Worm (Caenorhabditis elegans): ENCODE results near the gene gly-10.

Gene gly-10

ce11 chrIV:13778710-13779109, at the start of gene gly-10:
Gene gly-10 (plus strand): TSS chrIV:13779096.
- TF ChIP-seq ref-1 (GFP tag; conservative IDR thresholded peaks at IDR 0.05) (no peak), med-1 (GFP tag; optimal IDR thresholded peaks at IDR 0.05; ENCODE audit: insufficient read depth) (no peak), ztf-23 (GFP tag; IDR thresholded peaks at IDR 0.05) (no peak), flt-1 (GFP tag; IDR thresholded peaks at IDR 0.05) (no peak), tab-1 (GFP tag; IDR thresholded peaks at IDR 0.05) (no peak)

ce11 chrIV:13742244-13742643, 36.7 kb upstream of the gly-10 start, which contains the start of gene C47A4.3:
Gene C47A4.3 (minus strand): TSS chrIV:13742344.
- TF ChIP-seq med-1 (GFP tag; optimal IDR thresholded peaks at IDR 0.05; ENCODE audit: insufficient read depth) (no peak), cog-1 (tag; optimal IDR thresholded peaks at IDR 0.05) (no peak), tab-1 (GFP tag; IDR thresholded peaks at IDR 0.05) (no peak), klf-2 (GFP tag; conservative IDR thresholded peaks at IDR 0.05) (no peak), ztf-29 (GFP tag; IDR thresholded peaks at IDR 0.05) (no peak), flt-1 (GFP tag; IDR thresholded peaks at IDR 0.05) (no peak)

ce11 chrIV:13745409-13745808, 33.5 kb upstream of the gly-10 start, which contains the start of gene C47A4.5:
Gene C47A4.5 (plus strand): TSS chrIV:13745709.
- TF ChIP-seq ztf-23 (GFP tag; IDR thresholded peaks at IDR 0.05) (no peak), med-1 (GFP tag; optimal IDR thresholded peaks at IDR 0.05; ENCODE audit: insufficient read depth) (no peak), ztf-29 (GFP tag; IDR thresholded peaks at IDR 0.05) (no peak), ref-1 (GFP tag; conservative IDR thresholded peaks at IDR 0.05) (no peak), klf-2 (GFP tag; conservative IDR thresholded peaks at IDR 0.05) (no peak), T22C8.4 (GFP tag; IDR thresholded peaks at IDR 0.05) (no peak), flt-1 (GFP tag; IDR thresholded peaks at IDR 0.05) (no peak), cog-1 (tag; optimal IDR thresholded peaks at IDR 0.05) (no peak), tab-1 (GFP tag; IDR thresholded peaks at IDR 0.05) (no peak)

ce11 chrIV:13748798-13749197, 30.1 kb upstream of the gly-10 start:
- TF ChIP-seq klf-2 (GFP tag; conservative IDR thresholded peaks at IDR 0.05) = no peak
- no peak for TF ChIP-seq T22C8.4 (GFP tag; IDR thresholded peaks at IDR 0.05)
- no peak for TF ChIP-seq ztf-29 (GFP tag; IDR thresholded peaks at IDR 0.05)
- no peak for TF ChIP-seq cog-1 (tag; optimal IDR thresholded peaks at IDR 0.05)
- no peak for TF ChIP-seq med-1 (GFP tag; optimal IDR thresholded peaks at IDR 0.05; ENCODE audit: insufficient read depth)
- no peak for TF ChIP-seq ztf-23 (GFP tag; IDR thresholded peaks at IDR 0.05)
- TF ChIP-seq tab-1 (GFP tag; IDR thresholded peaks at IDR 0.05) = no peak
- TF ChIP-seq ref-1 (GFP tag; conservative IDR thresholded peaks at IDR 0.05) = no peak
- no peak for TF ChIP-seq flt-1 (GFP tag; IDR thresholded peaks at IDR 0.05)

- TF ChIP-seq tab-1 (GFP tag; IDR thresholded peaks at IDR 0.05) (no peak), ref-1 (GFP tag; conservative IDR thresholded peaks at IDR 0.05) (no peak), T22C8.4 (GFP tag; IDR thresholded peaks at IDR 0.05) (no peak), cog-1 (tag; optimal IDR thresholded peaks at IDR 0.05) (no peak), ztf-23 (GFP tag; IDR thresholded peaks at IDR 0.05) (no peak), med-1 (GFP tag; optimal IDR thresholded peaks at IDR 0.05; ENCODE audit: insufficient read depth) (no peak), klf-2 (GFP tag; conservative IDR thresholded peaks at IDR 0.05) (no peak), ztf-29 (GFP tag; IDR thresholded peaks at IDR 0.05) (no peak), flt-1 (GFP tag; IDR thresholded peaks at IDR 0.05) (no peak)
Measured at ce11 chrIV:13750033-13750432, 28.9 kb upstream of the gly-10 start, which contains the start of gene sorb-1. Gene sorb-1 (plus strand): TSS chrIV:13750333.

- TF ChIP-seq flt-1 (GFP tag; IDR thresholded peaks at IDR 0.05) (no peak), tab-1 (GFP tag; IDR thresholded peaks at IDR 0.05) (no peak), ztf-29 (GFP tag; IDR thresholded peaks at IDR 0.05) (no peak), klf-2 (GFP tag; conservative IDR thresholded peaks at IDR 0.05) (no peak), ref-1 (GFP tag; conservative IDR thresholded peaks at IDR 0.05) (no peak), cog-1 (tag; optimal IDR thresholded peaks at IDR 0.05) (no peak), ztf-23 (GFP tag; IDR thresholded peaks at IDR 0.05) (no peak)
Measured at ce11 chrIV:13755619-13756018, 23.3 kb upstream of the gly-10 start.

- TF ChIP-seq klf-2 (GFP tag; conservative IDR thresholded peaks at IDR 0.05) (no peak), flt-1 (GFP tag; IDR thresholded peaks at IDR 0.05) (no peak), cog-1 (tag; optimal IDR thresholded peaks at IDR 0.05) (no peak), T22C8.4 (GFP tag; IDR thresholded peaks at IDR 0.05) (no peak), ref-1 (GFP tag; conservative IDR thresholded peaks at IDR 0.05) (no peak), med-1 (GFP tag; optimal IDR thresholded peaks at IDR 0.05; ENCODE audit: insufficient read depth) (no peak), tab-1 (GFP tag; IDR thresholded peaks at IDR 0.05) (no peak), ztf-23 (GFP tag; IDR thresholded peaks at IDR 0.05) (no peak), ztf-29 (GFP tag; IDR thresholded peaks at IDR 0.05) (no peak)
Measured at ce11 chrIV:13763449-13763848, 15.4 kb upstream of the gly-10 start.

- TF ChIP-seq T22C8.4 (GFP tag; IDR thresholded peaks at IDR 0.05) (no peak), med-1 (GFP tag; optimal IDR thresholded peaks at IDR 0.05; ENCODE audit: insufficient read depth) (no peak), ztf-29 (GFP tag; IDR thresholded peaks at IDR 0.05) (no peak), flt-1 (GFP tag; IDR thresholded peaks at IDR 0.05) (no peak), ref-1 (GFP tag; conservative IDR thresholded peaks at IDR 0.05) (no peak), cog-1 (tag; optimal IDR thresholded peaks at IDR 0.05) (no peak), klf-2 (GFP tag; conservative IDR thresholded peaks at IDR 0.05) (no peak), tab-1 (GFP tag; IDR thresholded peaks at IDR 0.05) (no peak)
Measured at ce11 chrIV:13764708-13765107, 14.2 kb upstream of the gly-10 start.

- no peak for TF ChIP-seq ztf-23 (GFP tag; IDR thresholded peaks at IDR 0.05)
- no peak for TF ChIP-seq ref-1 (GFP tag; conservative IDR thresholded peaks at IDR 0.05)
- TF ChIP-seq med-1 (GFP tag; optimal IDR thresholded peaks at IDR 0.05; ENCODE audit: insufficient read depth) = no peak
- TF ChIP-seq T22C8.4 (GFP tag; IDR thresholded peaks at IDR 0.05) = no peak
- no peak for TF ChIP-seq flt-1 (GFP tag; IDR thresholded peaks at IDR 0.05)
- TF ChIP-seq tab-1 (GFP tag; IDR thresholded peaks at IDR 0.05) = no peak
- TF ChIP-seq ztf-29 (GFP tag; IDR thresholded peaks at IDR 0.05) = no peak
- no peak for TF ChIP-seq klf-2 (GFP tag; conservative IDR thresholded peaks at IDR 0.05)
- no peak for TF ChIP-seq cog-1 (tag; optimal IDR thresholded peaks at IDR 0.05)
Measured at ce11 chrIV:13774578-13774977, 4.3 kb upstream of the gly-10 start, which contains the start of gene Y45F10D.2. Gene Y45F10D.2 (minus strand): TSS chrIV:13774678.

ce11 chrIV:13776115-13776514, 2.8 kb upstream of the gly-10 start, which contains the start of gene Y45F10D.16:
Gene Y45F10D.16 (plus strand): TSS chrIV:13776415.
- no peak for TF ChIP-seq ztf-23 (GFP tag; IDR thresholded peaks at IDR 0.05)
- TF ChIP-seq flt-1 (GFP tag; IDR thresholded peaks at IDR 0.05) = no peak
- TF ChIP-seq tab-1 (GFP tag; IDR thresholded peaks at IDR 0.05) = no peak
- no peak for TF ChIP-seq ref-1 (GFP tag; conservative IDR thresholded peaks at IDR 0.05)
- no peak for TF ChIP-seq med-1 (GFP tag; optimal IDR thresholded peaks at IDR 0.05; ENCODE audit: insufficient read depth)
- TF ChIP-seq ztf-29 (GFP tag; IDR thresholded peaks at IDR 0.05) = no peak
- TF ChIP-seq klf-2 (GFP tag; conservative IDR thresholded peaks at IDR 0.05) = no peak
- no peak for TF ChIP-seq T22C8.4 (GFP tag; IDR thresholded peaks at IDR 0.05)
- TF ChIP-seq cog-1 (tag; optimal IDR thresholded peaks at IDR 0.05) = no peak
